Fruit fly (Drosophila melanogaster) whole organism, adult: ENCODE data around the gene mino.

Experiments
- CG11617 ChIP-seq: fragments of 200-800 bp; sonication (Bioruptor generic); optimal IDR thresholded peaks from 2 replicates; lab custom pipeline; 2017; ENCODE audit warnings: mild to moderate bottlenecking, missing biosample characterization, missing genetic modification reagents, missing genetic modification characterization
- CG12768 ChIP-seq: fragments of 200-800 bp; sonication (Bioruptor generic); optimal IDR thresholded peaks from 2 replicates; lab custom pipeline; 2017; ENCODE audit warnings: missing biosample characterization, missing genetic modification characterization, mild to moderate bottlenecking, moderate library complexity, missing genetic modification reagents
- CG14711 ChIP-seq: fragments of 200-800 bp; sonication (Bioruptor generic); optimal IDR thresholded peaks from 2 replicates; lab custom pipeline; 2018; ENCODE audit warnings: missing biosample characterization, mild to moderate bottlenecking, missing genetic modification characterization, moderate library complexity
- CG1620 ChIP-seq: fragments of 200-800 bp; sonication (Bioruptor generic); optimal IDR thresholded peaks from 2 replicates; lab custom pipeline; 2016; ENCODE audit warnings: missing biosample characterization, missing genetic modification characterization
- CG33017 ChIP-seq: fragments of 200-800 bp; sonication (Bioruptor generic); optimal IDR thresholded peaks from 2 replicates; lab custom pipeline; 2018; ENCODE audit warnings: missing biosample characterization, mild to moderate bottlenecking, missing genetic modification characterization, moderate library complexity
- CG5204 ChIP-seq: fragments of 200-800 bp; sonication (Bioruptor generic); optimal IDR thresholded peaks from 2 replicates; lab custom pipeline; 2016; ENCODE audit warnings: missing biosample characterization, missing genetic modification characterization
- CG7045 ChIP-seq: fragments of 200-800 bp; sonication (Bioruptor generic); optimal IDR thresholded peaks from 2 replicates; lab custom pipeline; 2017; ENCODE audit warnings: missing biosample characterization, mild to moderate bottlenecking, missing genetic modification characterization
- CG7101 ChIP-seq: fragments of 200-800 bp; sonication (Bioruptor generic); optimal IDR thresholded peaks from 2 replicates; lab custom pipeline; 2018; ENCODE audit warnings: missing biosample characterization, mild to moderate bottlenecking, missing genetic modification characterization, moderate library complexity
- Clk ChIP-seq: fragments of 200-800 bp; sonication (Bioruptor generic); optimal IDR thresholded peaks from 2 replicates; lab custom pipeline; 2017; ENCODE audit warnings: missing biosample characterization, missing genetic modification characterization
- Crg-1 ChIP-seq: fragments of 200-800 bp; sonication (Bioruptor generic); optimal IDR thresholded peaks from 2 replicates; lab custom pipeline; 2016; ENCODE audit warnings: missing biosample characterization, missing genetic modification characterization
- Hr96 ChIP-seq: fragments of 200-800 bp; sonication (Bioruptor generic); optimal IDR thresholded peaks from 2 replicates; lab custom pipeline; 2016; ENCODE audit warnings: missing biosample characterization, missing genetic modification characterization
- Mnt ChIP-seq: fragments of 200-800 bp; sonication (Bioruptor generic); optimal IDR thresholded peaks from 2 replicates; lab custom pipeline; 2016; ENCODE audit warnings: missing biosample characterization, mild to moderate bottlenecking, missing genetic modification characterization
- bab1 ChIP-seq: fragments of 200-800 bp; sonication (Bioruptor generic); optimal IDR thresholded peaks from 3 replicates; lab custom pipeline; 2019; ENCODE audit warnings: missing biosample characterization, mild to moderate bottlenecking, missing genetic modification characterization, moderate library complexity
- cic ChIP-seq: fragments of 200-800 bp; sonication (Bioruptor generic); optimal IDR thresholded peaks from 2 replicates; lab custom pipeline; 2017; ENCODE audit warnings: missing biosample characterization, mild to moderate bottlenecking, missing genetic modification characterization, moderate library complexity
- cnc ChIP-seq, 2 experiments: fragments of >200 bp; optimal IDR thresholded peaks; 2 replicates each; lab custom pipeline; 2017
- kay ChIP-seq: fragments of 200-800 bp; sonication (Bioruptor generic); peaks from one replicate; lab custom pipeline; 2016; ENCODE audit warnings: missing biosample characterization, missing genetic modification characterization, borderline replicate concordance
- ovo ChIP-seq: fragments of 200-800 bp; sonication (Bioruptor generic); optimal IDR thresholded peaks from 2 replicates; lab custom pipeline; 2016; ENCODE audit warnings: missing biosample characterization, missing genetic modification characterization
- pad ChIP-seq: fragments of 200-800 bp; sonication (Bioruptor generic); optimal IDR thresholded peaks from 3 replicates; lab custom pipeline; 2017; ENCODE audit warnings: missing biosample characterization, missing genetic modification characterization, mild to moderate bottlenecking, moderate library complexity, missing genetic modification reagents
- tj ChIP-seq: fragments of 200-800 bp; sonication (Bioruptor generic); optimal IDR thresholded peaks from 3 replicates; lab custom pipeline; 2017; ENCODE audit warnings: missing biosample characterization, mild to moderate bottlenecking, missing genetic modification characterization, moderate library complexity
- toe ChIP-seq: fragments of 200-800 bp; sonication (Bioruptor generic); optimal IDR thresholded peaks from 2 replicates; lab custom pipeline; 2016; ENCODE audit warnings: missing biosample characterization, missing genetic modification characterization

mino gene

dm6 chr3R:27925000-27925970 is at the start of gene mino:
TSS of gene mino (plus strand) at chr3R:27925191.
- TF ChIP-seq tj (GFP tag; lab: Kevin White, UChicago) (peak; percentile 16), CG11617 (GFP tag; lab: Kevin White, UChicago) (peak; percentile 61), cic (GFP tag; lab: Kevin White, UChicago) (peak; percentile 73), kay (peak; percentile 87), Hr96 (GFP tag; lab: Kevin White, UChicago) (peak; percentile 11), Clk (peak; percentile 43), cnc (optimal IDR thresholded peaks at IDR 0.05; lab: Kevin White, UChicago) (no peak), ovo (GFP tag; lab: Kevin White, UChicago) (no peak), pad (peak; percentile 23), CG1620 (GFP tag; lab: Kevin White, UChicago) (no peak), CG7045 (GFP tag; lab: Kevin White, UChicago) (peak; percentile 14), CG14711 (tag; lab: Kevin White, UChicago) (peak; percentile 33), CG33017 (tag; lab: Kevin White, UChicago) (no peak), Crg-1 (GFP tag; lab: Kevin White, UChicago) (peak; percentile 40), Mnt (GFP tag; lab: Kevin White, UChicago) (peak; percentile 75), CG12768 (peak; percentile 45), CG7101 (tag; lab: Kevin White, UChicago) (no peak), toe (GFP tag; lab: Kevin White, UChicago) (peak; percentile 76), bab1 (GFP tag; lab: Kevin White, UChicago) (peak; percentile 45), CG5204 (GFP tag; lab: Kevin White, UChicago) (peak; percentile 48)

dm6 chr3R:27888110-27888509 is 36.9 kb upstream of the mino start:
- TF ChIP-seq pad (no peak), Clk (no peak), bab1 (GFP tag; lab: Kevin White, UChicago) (no peak), CG12768 (no peak), Crg-1 (GFP tag; lab: Kevin White, UChicago) (no peak), tj (GFP tag; lab: Kevin White, UChicago) (no peak), CG7101 (tag; lab: Kevin White, UChicago) (no peak), kay (no peak), CG33017 (tag; lab: Kevin White, UChicago) (no peak), toe (GFP tag; lab: Kevin White, UChicago) (no peak), cnc (optimal IDR thresholded peaks at IDR 0.05; lab: Kevin White, UChicago) (no peak), Hr96 (GFP tag; lab: Kevin White, UChicago) (no peak), CG14711 (tag; lab: Kevin White, UChicago) (no peak), cic (GFP tag; lab: Kevin White, UChicago) (no peak), CG5204 (GFP tag; lab: Kevin White, UChicago) (no peak), Mnt (GFP tag; lab: Kevin White, UChicago) (no peak), ovo (GFP tag; lab: Kevin White, UChicago) (no peak), CG11617 (GFP tag; lab: Kevin White, UChicago) (no peak), CG7045 (GFP tag; lab: Kevin White, UChicago) (no peak), CG1620 (GFP tag; lab: Kevin White, UChicago) (no peak)

- TF ChIP-seq pad (no peak), CG7045 (GFP tag; lab: Kevin White, UChicago) (no peak), kay (no peak), cnc (optimal IDR thresholded peaks at IDR 0.05; lab: Kevin White, UChicago) (no peak), CG14711 (tag; lab: Kevin White, UChicago) (no peak), CG33017 (tag; lab: Kevin White, UChicago) (no peak), CG11617 (GFP tag; lab: Kevin White, UChicago) (no peak), CG5204 (GFP tag; lab: Kevin White, UChicago) (no peak), bab1 (GFP tag; lab: Kevin White, UChicago) (no peak), tj (GFP tag; lab: Kevin White, UChicago) (no peak), CG1620 (GFP tag; lab: Kevin White, UChicago) (no peak), Clk (no peak), CG12768 (no peak), Mnt (GFP tag; lab: Kevin White, UChicago) (no peak), ovo (GFP tag; lab: Kevin White, UChicago) (no peak), cic (GFP tag; lab: Kevin White, UChicago) (no peak), CG7101 (tag; lab: Kevin White, UChicago) (no peak), toe (GFP tag; lab: Kevin White, UChicago) (no peak), Hr96 (GFP tag; lab: Kevin White, UChicago) (no peak), Crg-1 (GFP tag; lab: Kevin White, UChicago) (no peak)
These were observed 19.3 kb upstream of the mino start, which contains the start of gene CG34353 for dm6 chr3R:27905695-27906094. TSS of gene CG34353 (minus strand) at chr3R:27905843.

- TF ChIP-seq CG7045 (GFP tag; lab: Kevin White, UChicago) (no peak), kay (no peak), Mnt (GFP tag; lab: Kevin White, UChicago) (no peak), toe (GFP tag; lab: Kevin White, UChicago) (no peak)
These were observed 12.8 kb upstream of the mino start, which contains the start of gene mil for dm6 chr3R:27912147-27912546. TSS of gene mil (plus strand) at chr3R:27912447.

dm6 chr3R:27916355-27917019 is 8.5 kb upstream of the mino start, which contains the start of the genes CG5003 and mRpS22:
TSS of gene CG5003 (minus strand) at chr3R:27916516.
TSS of gene mRpS22 (plus strand) at chr3R:27916908.
- peak; percentile 51 for TF ChIP-seq Clk
- TF ChIP-seq pad = peak; percentile 64
- TF ChIP-seq cic (GFP tag; lab: Kevin White, UChicago) = no peak
- peak; percentile 44 for TF ChIP-seq CG14711 (tag; lab: Kevin White, UChicago)
- TF ChIP-seq bab1 (GFP tag; lab: Kevin White, UChicago) = no peak
- peak; percentile 37 for TF ChIP-seq Mnt (GFP tag; lab: Kevin White, UChicago)
- TF ChIP-seq CG12768 = peak; percentile 70
- peak; percentile 68 for TF ChIP-seq CG7045 (GFP tag; lab: Kevin White, UChicago)
- peak; percentile 45 for TF ChIP-seq ovo (GFP tag; lab: Kevin White, UChicago)
- peak; percentile 65 for TF ChIP-seq CG7101 (tag; lab: Kevin White, UChicago)
- TF ChIP-seq cnc (optimal IDR thresholded peaks at IDR 0.05; lab: Kevin White, UChicago) = no peak
- peak; percentile 78 for TF ChIP-seq CG11617 (GFP tag; lab: Kevin White, UChicago)
- TF ChIP-seq tj (GFP tag; lab: Kevin White, UChicago) = peak; percentile 52
- TF ChIP-seq kay = no peak
- peak; percentile 76 for TF ChIP-seq CG1620 (GFP tag; lab: Kevin White, UChicago)
- no peak for TF ChIP-seq CG5204 (GFP tag; lab: Kevin White, UChicago)
- peak; percentile 28 for TF ChIP-seq Hr96 (GFP tag; lab: Kevin White, UChicago)
- TF ChIP-seq CG33017 (tag; lab: Kevin White, UChicago) = peak; percentile 45
- TF ChIP-seq Crg-1 (GFP tag; lab: Kevin White, UChicago) = peak; percentile 68
- peak; percentile 77 for TF ChIP-seq toe (GFP tag; lab: Kevin White, UChicago)
